Worm (Caenorhabditis elegans): ENCODE results near the gene srw-135.

- TF ChIP-seq ceh-28 (tag; optimal IDR thresholded peaks at IDR 0.05), result no peak
- TF ChIP-seq pqm-1 (tag; optimal IDR thresholded peaks at IDR 0.05), result no peak
- no peak for TF ChIP-seq fkh-10 (GFP tag; optimal IDR thresholded peaks at IDR 0.05)
- TF ChIP-seq egl-27 (tag; optimal IDR thresholded peaks at IDR 0.05), result no peak
- no peak for TF ChIP-seq lsy-12 (tag; optimal IDR thresholded peaks at IDR 0.05)
- no peak for TF ChIP-seq R02D3.7 (tag; optimal IDR thresholded peaks at IDR 0.05)
- no peak for TF ChIP-seq skn-1 (tag; optimal IDR thresholded peaks at IDR 0.05)
These were observed 5.3 kb downstream of the srw-135 start, which contains the start of gene srw-112 for ce11 chrV:3005964-3006363.
